Fruit fly (Drosophila melanogaster) whole organism, embryonic: ENCODE data around the gene ATPsynO.

Source experiments
- Ada2b ChIP-seq: fragments of 200-800 bp; sonication (Bioruptor generic); IDR thresholded peaks from 2 replicates; pipeline ENCODE4 v1.3.6; 2022; ENCODE audit warnings: missing biosample characterization, missing genetic modification characterization
- Aef1 ChIP-seq: fragments of 200-800 bp; sonication (Bioruptor generic); IDR thresholded peaks from 3 replicates; pipeline ENCODE4 v1.3.6; 2022; ENCODE audit warnings: missing biosample characterization, missing genetic modification characterization
- Awh ChIP-seq: fragments of 200-800 bp; sonication (Bioruptor generic); IDR thresholded peaks from 2 replicates; pipeline ENCODE4, ENCODE4 v1.3.6; 2022; ENCODE audit warnings: missing biosample characterization, missing genetic modification characterization
- Blimp-1 ChIP-seq: fragments of 200-800 bp; sonication (Bioruptor generic); optimal IDR thresholded peaks from 3 replicates; lab custom pipeline; 2018; ENCODE audit warnings: missing biosample characterization, missing genetic modification characterization, mild to moderate bottlenecking, moderate library complexity, missing genetic modification reagents
- CG10209 ChIP-seq: fragments of 200-800 bp; sonication (Bioruptor generic); optimal IDR thresholded peaks from 3 replicates; lab custom pipeline; 2017; ENCODE audit warnings: missing biosample characterization, mild to moderate bottlenecking, missing genetic modification characterization, missing genetic modification reagents
- CG10366 ChIP-seq: fragments of 200-800 bp; sonication (Bioruptor generic); IDR thresholded peaks from 2 replicates; pipeline ENCODE4 v1.3.6; 2022; ENCODE audit warnings: missing biosample characterization, missing genetic modification characterization
- CG12659 ChIP-seq: fragments of 200-800 bp; sonication (Bioruptor generic); optimal IDR thresholded peaks from 3 replicates; lab custom pipeline; 2017; ENCODE audit warnings: mild to moderate bottlenecking, missing biosample characterization, missing genetic modification reagents, missing genetic modification characterization
- CG12744 ChIP-seq: fragments of 200-800 bp; sonication (Bioruptor generic); optimal IDR thresholded peaks from 2 replicates; lab custom pipeline; 2016; ENCODE audit warnings: missing biosample characterization, missing genetic modification characterization
- CG13123 ChIP-seq: fragments of 200-800 bp; sonication (Bioruptor generic); optimal IDR thresholded peaks from 2 replicates; lab custom pipeline; 2016; ENCODE audit warnings: missing biosample characterization, missing genetic modification characterization
- CG15269 ChIP-seq: fragments of 200-800 bp; sonication (Bioruptor generic); optimal IDR thresholded peaks from 2 replicates; lab custom pipeline; 2018; ENCODE audit warnings: missing biosample characterization, mild to moderate bottlenecking, missing genetic modification characterization, moderate library complexity
- CG17359 ChIP-seq: fragments of 200-800 bp; sonication (Bioruptor generic); optimal IDR thresholded peaks from 3 replicates; lab custom pipeline; 2018; ENCODE audit warnings: missing biosample characterization, mild to moderate bottlenecking, missing genetic modification characterization, moderate library complexity
- CG18476 ChIP-seq: fragments of 200-800 bp; sonication (Bioruptor generic); optimal IDR thresholded peaks from 2 replicates; lab custom pipeline; 2016; ENCODE audit warnings: missing biosample characterization, mild to moderate bottlenecking, missing genetic modification characterization
- CG2712 ChIP-seq: fragments of 200-800 bp; optimal IDR thresholded peaks from 3 replicates; lab custom pipeline; 2019; ENCODE audit warnings: missing biosample characterization, mild to moderate bottlenecking, missing genetic modification characterization, moderate library complexity
- CG30020 ChIP-seq: fragments of 200-800 bp; optimal IDR thresholded peaks from 2 replicates; lab custom pipeline; 2019; ENCODE audit warnings: missing biosample characterization, mild to moderate bottlenecking, missing genetic modification characterization, moderate library complexity
- CG31224 ChIP-seq: fragments of 200-800 bp; sonication (Bioruptor generic); IDR thresholded peaks from 2 replicates; pipeline ENCODE4 v1.3.6; 2022; ENCODE audit warnings: missing biosample characterization, missing genetic modification characterization
- CG3726 ChIP-seq: fragments of 200-800 bp; sonication (Bioruptor generic); IDR thresholded peaks from 3 replicates; pipeline ENCODE4, ENCODE4 v1.3.6; 2022; ENCODE audit warnings: missing biosample characterization, missing genetic modification characterization
- CG4282 ChIP-seq: fragments of 200-800 bp; sonication (Bioruptor generic); optimal IDR thresholded peaks from 2 replicates; lab custom pipeline; 2016; ENCODE audit warnings: missing biosample characterization, missing genetic modification characterization
- CG4404 ChIP-seq: fragments of 200-800 bp; sonication (Bioruptor generic); IDR thresholded peaks from 2 replicates; pipeline ENCODE4 v1.3.6; 2022; ENCODE audit warnings: missing biosample characterization, missing genetic modification characterization
- CG7372 ChIP-seq: fragments of 200-800 bp; sonication (Bioruptor generic); IDR thresholded peaks from 2 replicates; pipeline ENCODE4 v1.3.6; 2022; ENCODE audit warnings: missing biosample characterization, missing genetic modification characterization
- CG8765 ChIP-seq: fragments of 200-800 bp; sonication (Bioruptor generic); IDR thresholded peaks from 2 replicates; pipeline ENCODE4 v1.3.6; 2022; ENCODE audit warnings: missing biosample characterization, missing genetic modification characterization
- CG8924 ChIP-seq: fragments of 200-800 bp; optimal IDR thresholded peaks from 3 replicates; lab custom pipeline; 2019; ENCODE audit warnings: missing biosample characterization, mild to moderate bottlenecking, missing genetic modification characterization, moderate library complexity
- CG8944 ChIP-seq: fragments of 200-800 bp; sonication (Bioruptor generic); optimal IDR thresholded peaks from 3 replicates; lab custom pipeline; 2016; ENCODE audit warnings: missing biosample characterization, missing genetic modification characterization
- CG9437 ChIP-seq: fragments of 200-800 bp; sonication (Bioruptor generic); optimal IDR thresholded peaks from 2 replicates; lab custom pipeline; 2018; ENCODE audit warnings: missing biosample characterization, mild to moderate bottlenecking, missing genetic modification characterization
- CTCF ChIP-seq: fragments of 200-800 bp; sonication (Bioruptor generic); optimal IDR thresholded peaks from 2 replicates; lab custom pipeline; 2017; ENCODE audit warnings: missing biosample characterization, mild to moderate bottlenecking, missing genetic modification characterization, moderate library complexity
- Dfd ChIP-seq, 2 experiments: fragments of >200 bp; optimal IDR thresholded peaks; 2 replicates each; lab custom pipeline; 2017; ENCODE audit warnings: missing biosample characterization in 2 of 2, missing genetic modification characterization in 2 of 2
- Dip2 ChIP-seq: fragments of 200-800 bp; sonication (Bioruptor generic); IDR thresholded peaks from 2 replicates; pipeline ENCODE4 v1.3.6; 2022; ENCODE audit warnings: missing biosample characterization, missing genetic modification characterization
- Fer2 ChIP-seq: fragments of 200-800 bp; sonication (Bioruptor generic); optimal IDR thresholded peaks from 2 replicates; lab custom pipeline; 2018; ENCODE audit warnings: missing biosample characterization, mild to moderate bottlenecking, missing genetic modification characterization, moderate library complexity
- Hmx ChIP-seq: fragments of 200-800 bp; sonication (Bioruptor generic); optimal IDR thresholded peaks from 2 replicates; lab custom pipeline; 2016; ENCODE audit warnings: missing biosample characterization, missing genetic modification characterization
- Lpt ChIP-seq: fragments of >200 bp; optimal IDR thresholded peaks from 2 replicates; lab custom pipeline; 2018; ENCODE audit warnings: missing biosample characterization, missing genetic modification characterization
- Mes4 ChIP-seq: fragments of 200-800 bp; sonication (Bioruptor generic); optimal IDR thresholded peaks from 2 replicates; lab custom pipeline; 2016; ENCODE audit warnings: missing biosample characterization, missing genetic modification characterization
- NC2α ChIP-seq: fragments of 200-800 bp; sonication (Bioruptor generic); optimal IDR thresholded peaks from 2 replicates; lab custom pipeline; 2016; ENCODE audit warnings: missing biosample characterization, missing genetic modification characterization
- NfI ChIP-seq: fragments of 200-800 bp; sonication (Bioruptor generic); optimal IDR thresholded peaks from 3 replicates; lab custom pipeline; 2018; ENCODE audit warnings: missing biosample characterization, mild to moderate bottlenecking, missing genetic modification characterization, moderate library complexity
- Usf ChIP-seq: fragments of 200-800 bp; sonication (Bioruptor generic); optimal IDR thresholded peaks from 2 replicates; lab custom pipeline; 2017; ENCODE audit warnings: missing genotype, missing biosample characterization, missing genetic modification characterization
- Vsx1 ChIP-seq: fragments of 200-800 bp; sonication (Bioruptor generic); optimal IDR thresholded peaks from 2 replicates; lab custom pipeline; 2017; ENCODE audit warnings: missing biosample characterization, mild to moderate bottlenecking, missing genetic modification characterization, missing genetic modification reagents
- abd-A ChIP-seq: fragments of 200-800 bp; sonication (Bioruptor generic); optimal IDR thresholded peaks from 3 replicates; lab custom pipeline; 2019; ENCODE audit warnings: missing biosample characterization, mild to moderate bottlenecking, missing genetic modification characterization, moderate library complexity
- dm ChIP-seq: fragments of 200-800 bp; sonication (Bioruptor generic); optimal IDR thresholded peaks from 3 replicates; lab custom pipeline; 2016; ENCODE audit warnings: missing biosample characterization, missing genetic modification characterization
- dmrt11E ChIP-seq: fragments of 200-800 bp; sonication (Bioruptor generic); optimal IDR thresholded peaks from 3 replicates; lab custom pipeline; 2018; ENCODE audit warnings: missing biosample characterization, mild to moderate bottlenecking, missing genetic modification characterization, moderate library complexity
- esg ChIP-seq: fragments of 200-800 bp; sonication (Bioruptor generic); conservative IDR thresholded peaks from 2 replicates; pipeline ENCODE4 v1.3.6; 2022; ENCODE audit warnings: missing biosample characterization, missing genetic modification characterization
- fd3F ChIP-seq: fragments of 200-800 bp; sonication (Bioruptor generic); optimal IDR thresholded peaks from 2 replicates; lab custom pipeline; 2018; ENCODE audit warnings: missing biosample characterization, mild to moderate bottlenecking, missing genetic modification characterization, moderate library complexity
- hbn ChIP-seq: fragments of 200-800 bp; sonication (Bioruptor generic); IDR thresholded peaks from 2 replicates; pipeline ENCODE4 v1.3.6; 2022; ENCODE audit warnings: missing biosample characterization, missing genetic modification characterization; ENCODE audit not compliant: partially characterized antibody
- ind ChIP-seq: fragments of 200-800 bp; sonication (Bioruptor generic); optimal IDR thresholded peaks from 3 replicates; lab custom pipeline; 2016; ENCODE audit warnings: missing biosample characterization, missing genetic modification characterization
- insv ChIP-seq, 2 experiments: fragments of 200-800 bp; sonication (Bioruptor generic); optimal IDR thresholded peaks; 3 replicates each; lab custom pipeline; 2016 to 2018; ENCODE audit warnings: missing biosample characterization in 2 of 2, missing genetic modification characterization in 2 of 2
- jumu ChIP-seq: fragments of 200-800 bp; sonication (Bioruptor generic); optimal IDR thresholded peaks from 3 replicates; lab custom pipeline; 2016; ENCODE audit warnings: missing biosample characterization, missing genetic modification characterization
- otp ChIP-seq: fragments of 200-800 bp; sonication (Bioruptor generic); IDR thresholded peaks from 3 replicates; pipeline ENCODE4, ENCODE4 v1.3.6; 2022; ENCODE audit warnings: missing biosample characterization, missing genetic modification characterization
- p53 ChIP-seq: fragments of 200-800 bp; sonication (Bioruptor generic); optimal IDR thresholded peaks from 2 replicates; lab custom pipeline; 2016; ENCODE audit warnings: missing biosample characterization, missing genetic modification characterization
- phol ChIP-seq: fragments of 200-800 bp; sonication (Bioruptor generic); optimal IDR thresholded peaks from 3 replicates; lab custom pipeline; 2018; ENCODE audit warnings: missing biosample characterization, mild to moderate bottlenecking, missing genetic modification characterization, moderate library complexity
- pum ChIP-seq: fragments of 200-800 bp; sonication (Bioruptor generic); optimal IDR thresholded peaks from 2 replicates; lab custom pipeline; 2016; ENCODE audit warnings: missing biosample characterization, missing genetic modification characterization
- ro ChIP-seq: fragments of 200-800 bp; sonication (Bioruptor generic); IDR thresholded peaks from 2 replicates; pipeline ENCODE4 v1.3.6; 2022; ENCODE audit warnings: missing biosample characterization, missing genetic modification characterization
- sc ChIP-seq, 3 experiments: fragments of >200 bp in 2 of 3; fragments of 200-800 bp in 1 of 3; sonication (Bioruptor generic) in 1 of 3; optimal IDR thresholded peaks; 2 replicates in 2 of 3; 3 replicates in 1 of 3; lab custom pipeline; 2017; ENCODE audit warnings: mild to moderate bottlenecking in 1 of 3, missing biosample characterization in 1 of 3, missing genetic modification characterization in 1 of 3, missing genetic modification reagents in 1 of 3
- sens-2 ChIP-seq: fragments of 200-800 bp; sonication (Bioruptor generic); IDR thresholded peaks from 2 replicates; pipeline ENCODE4 v1.3.6; 2022; ENCODE audit warnings: missing biosample characterization, missing genetic modification characterization
- sr ChIP-seq: fragments of 200-800 bp; sonication (Bioruptor generic); IDR thresholded peaks from 3 replicates; pipeline ENCODE4 v1.3.6; 2022; ENCODE audit warnings: missing biosample characterization, missing genetic modification characterization
- tin ChIP-seq: fragments of 200-800 bp; sonication (Bioruptor generic); optimal IDR thresholded peaks from 3 replicates; lab custom pipeline; 2016; ENCODE audit warnings: missing biosample characterization, missing genetic modification characterization
- yki ChIP-seq: fragments of >200 bp; optimal IDR thresholded peaks from 3 replicates; lab custom pipeline; 2018

ATPsynO gene

DNA sequence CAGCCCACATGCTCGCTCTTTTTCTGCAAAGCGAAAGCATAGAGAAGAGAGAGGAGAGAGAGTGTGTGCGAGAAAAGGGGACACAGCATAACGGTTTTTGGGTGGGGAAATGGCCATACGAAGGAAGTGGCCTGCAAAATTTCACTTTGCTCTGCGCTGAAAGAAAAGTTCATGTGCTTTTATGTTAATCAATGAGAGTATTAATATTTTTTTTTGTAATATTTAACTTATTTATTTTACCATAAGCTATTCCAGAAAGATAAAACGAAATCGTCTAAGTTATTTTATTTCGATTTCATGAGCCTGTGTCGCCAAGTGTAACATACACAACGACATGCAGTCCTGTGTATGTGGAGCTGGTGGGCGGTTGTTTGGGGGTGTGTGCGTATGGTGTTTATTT is 14.9 kb upstream of the ATPsynO start (continued):
- TF ChIP-seq CG8944 (GFP tag; lab: Kevin White, UChicago): no peak
- no peak; the same call in 1 of the 2 replicates for TF ChIP-seq Awh (GFP tag; lab: Robert Waterston, UW)
- peak; percentile 31 for TF ChIP-seq phol (tag; lab: Kevin White, UChicago)
- no peak for TF ChIP-seq Usf
- TF ChIP-seq CG18476 (GFP tag; lab: Kevin White, UChicago): no peak
- TF ChIP-seq CG13123 (GFP tag; lab: Kevin White, UChicago): no peak
- TF ChIP-seq ind (GFP tag; lab: Kevin White, UChicago): peak; percentile 58
- peak; percentile 74 for TF ChIP-seq Ada2b
- no peak for TF ChIP-seq insv (GFP tag; optimal IDR thresholded peaks at IDR 0.05; lab: Kevin White, UChicago)
- no peak for TF ChIP-seq CG8765 (GFP tag; lab: Robert Waterston, UW)
- no peak for TF ChIP-seq Hmx (GFP tag; lab: Kevin White, UChicago)
- TF ChIP-seq dmrt11E (tag; lab: Kevin White, UChicago): no peak
- TF ChIP-seq Blimp-1 (GFP tag; lab: Kevin White, UChicago): no peak
- no peak for TF ChIP-seq Vsx1 (GFP tag; lab: Kevin White, UChicago)
- no peak for TF ChIP-seq jumu
- no peak for TF ChIP-seq CG10209 (GFP tag; lab: Kevin White, UChicago)
- peak; percentile 29 for TF ChIP-seq Fer2
- peak; percentile 3 for TF ChIP-seq tin (GFP tag; lab: Kevin White, UChicago)
- TF ChIP-seq NfI: peak; percentile 74
- no peak for TF ChIP-seq CG3726 (GFP tag; lab: Robert Waterston, UW)
- TF ChIP-seq hbn: no peak
- TF ChIP-seq sr (GFP tag; lab: Robert Waterston, UW): 0 out of 3 replicates have a peak, but pooled peaks have one; percentile 15
- TF ChIP-seq dm (GFP tag; lab: Kevin White, UChicago): no peak
- no peak for TF ChIP-seq sens-2 (GFP tag; lab: Robert Waterston, UW)
- TF ChIP-seq pum (GFP tag; lab: Kevin White, UChicago): no peak
- TF ChIP-seq esg: peak; percentile 70
- no peak for TF ChIP-seq ro (GFP tag; lab: Robert Waterston, UW)
- TF ChIP-seq p53 (GFP tag; lab: Kevin White, UChicago): no peak
- TF ChIP-seq CG8924 (tag; lab: Kevin White, UChicago): peak; percentile 67
- no peak for TF ChIP-seq Mes4
- no peak for TF ChIP-seq sc (optimal IDR thresholded peaks at IDR 0.05; lab: Kevin White, UChicago)
- TF ChIP-seq sc (GFP tag; optimal IDR thresholded peaks at IDR 0.05; lab: Kevin White, UChicago): no peak
- peak; percentile 41 for TF ChIP-seq CG9437
- TF ChIP-seq CG15269 (tag; lab: Kevin White, UChicago): no peak
- no peak for TF ChIP-seq CTCF (GFP tag; lab: Kevin White, UChicago)
- no peak for TF ChIP-seq Lpt (GFP tag; lab: Kevin White, UChicago)
- no peak for TF ChIP-seq yki
- peak; percentile 81 for TF ChIP-seq CG10366 (GFP tag; lab: Robert Waterston, UW)
- no peak for TF ChIP-seq otp
- TF ChIP-seq CG12659: peak; percentile 66
- TF ChIP-seq CG2712: peak; percentile 73
- TF ChIP-seq Dfd (GFP tag; optimal IDR thresholded peaks at IDR 0.05; lab: Kevin White, UChicago): no peak
- no peak for TF ChIP-seq CG4282
- no peak for TF ChIP-seq Dip2 (GFP tag; lab: Robert Waterston, UW)
- TF ChIP-seq CG7372 (GFP tag; lab: Robert Waterston, UW): peak; percentile 60
- peak; percentile 66; the same call in 2 of the 3 replicates for TF ChIP-seq Aef1 (GFP tag; lab: Robert Waterston, UW)
- TF ChIP-seq CG4404 (GFP tag; lab: Robert Waterston, UW): peak; percentile 52
- TF ChIP-seq NC2α: no peak
- TF ChIP-seq fd3F: no peak
- peak; percentile 69 for TF ChIP-seq CG17359 (tag; lab: Kevin White, UChicago)
- no peak for TF ChIP-seq CG30020 (tag; lab: Kevin White, UChicago)
- no peak for TF ChIP-seq CG12744 (GFP tag; lab: Kevin White, UChicago)
- no peak for TF ChIP-seq abd-A (tag; lab: Kevin White, UChicago)
- TF ChIP-seq CG31224: peak; percentile 60
